Fruit fly (Drosophila melanogaster) Kc167 (cell line): ENCODE data around the gene RpL13.

ENCODE experiments used
- Myc ChIP-seq: fragments of >200 bp; optimal IDR thresholded peaks from 2 replicates; lab custom pipeline; 2017; ENCODE audit warnings: missing external identifiers
- Sin3A ChIP-seq: fragments of >200 bp; optimal IDR thresholded peaks from 2 replicates; lab custom pipeline; 2018; ENCODE audit warnings: missing external identifiers
- h ChIP-seq: fragments of >200 bp; optimal IDR thresholded peaks from 3 replicates; lab custom pipeline; 2018; ENCODE audit warnings: missing external identifiers
- insv ChIP-seq: fragments of >200 bp; optimal IDR thresholded peaks from 3 replicates; lab custom pipeline; 2018; ENCODE audit warnings: missing external identifiers
- psq ChIP-seq: fragments of >200 bp; optimal IDR thresholded peaks from 2 replicates; lab custom pipeline; 2017; ENCODE audit warnings: missing external identifiers
- ttk ChIP-seq: sonication (Bioruptor generic); optimal IDR thresholded peaks from 2 replicates; lab custom pipeline; 2017; ENCODE audit warnings: missing external identifiers

Gene RpL13

DNA sequence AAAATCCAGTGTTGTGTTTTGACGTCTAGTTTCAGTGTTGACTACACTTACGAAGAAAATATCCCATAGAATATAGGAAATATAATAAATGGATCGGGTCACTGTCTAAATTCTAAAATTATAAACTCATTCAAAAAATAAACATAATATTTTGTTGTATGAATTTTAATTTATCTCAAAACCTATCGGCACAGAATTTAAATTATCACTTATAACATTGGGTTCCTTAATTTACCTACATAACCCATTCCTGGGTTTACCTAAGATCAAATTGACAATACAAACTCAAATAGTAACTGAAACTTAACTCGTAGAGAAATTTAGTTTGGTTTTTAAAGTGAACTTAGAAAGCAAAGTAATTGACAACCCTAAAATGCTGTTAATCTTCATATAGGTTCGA lies 29.4 kb downstream of the RpL13 start:
- TF ChIP-seq psq (lab: Kevin White, UChicago) (no peak), insv (lab: Kevin White, UChicago) (no peak), h (lab: Kevin White, UChicago) (no peak), Myc (lab: Kevin White, UChicago) (no peak), Sin3A (lab: Kevin White, UChicago) (no peak), ttk (lab: Kevin White, UChicago) (no peak)

DNA sequence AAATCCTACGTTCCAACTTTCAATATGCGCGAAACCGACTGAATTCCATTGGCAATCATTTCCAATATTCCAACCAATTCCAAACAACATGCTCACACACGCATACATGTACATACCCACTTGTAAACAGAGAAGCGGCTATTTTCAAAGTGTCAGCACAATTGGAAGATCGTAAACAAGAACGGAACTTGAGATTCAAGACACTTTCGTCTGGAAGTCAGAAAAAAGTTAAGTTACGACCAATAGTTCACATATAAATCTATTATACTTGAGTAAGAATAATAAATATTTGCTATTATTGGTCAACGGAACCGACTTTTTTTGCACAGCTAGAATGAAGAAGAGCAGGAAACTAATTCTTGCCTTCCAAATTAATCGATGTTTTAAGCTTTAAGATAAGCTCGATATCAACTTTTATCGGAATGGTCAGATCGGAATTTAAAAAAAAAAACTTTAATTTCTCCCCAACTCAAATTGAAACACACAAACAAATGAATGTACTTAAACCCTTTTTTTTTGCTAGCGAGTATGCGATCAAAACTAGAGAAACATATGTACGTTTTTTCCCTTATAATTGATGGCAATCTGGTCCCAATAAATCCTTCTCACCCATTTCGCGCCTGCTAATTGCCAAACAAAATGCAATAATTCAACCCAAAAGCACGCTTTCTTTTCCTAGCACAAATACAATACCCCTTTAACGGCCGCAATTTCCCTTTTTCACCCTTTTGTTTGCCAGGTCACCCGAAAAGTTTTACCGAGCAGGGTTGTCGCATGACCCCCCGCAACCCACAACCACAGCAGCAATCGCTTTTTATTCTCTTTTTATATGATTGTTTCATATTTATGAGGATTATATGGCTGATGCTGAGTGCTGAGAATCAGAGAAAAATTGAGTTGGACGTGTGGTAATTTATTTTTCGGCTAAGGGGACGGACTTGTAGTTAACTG lies 35.6 kb downstream of the RpL13 start, which contains the start of the genes CG31875 and SoYb:
CG31875 (minus strand) TSS at position 329 of the 951 bp plus-strand sequence.
SoYb (minus strand) TSS at position 329 of the 951 bp plus-strand sequence.
- TF ChIP-seq Myc (lab: Kevin White, UChicago) = no peak
- no peak for TF ChIP-seq h (lab: Kevin White, UChicago)

DNA sequence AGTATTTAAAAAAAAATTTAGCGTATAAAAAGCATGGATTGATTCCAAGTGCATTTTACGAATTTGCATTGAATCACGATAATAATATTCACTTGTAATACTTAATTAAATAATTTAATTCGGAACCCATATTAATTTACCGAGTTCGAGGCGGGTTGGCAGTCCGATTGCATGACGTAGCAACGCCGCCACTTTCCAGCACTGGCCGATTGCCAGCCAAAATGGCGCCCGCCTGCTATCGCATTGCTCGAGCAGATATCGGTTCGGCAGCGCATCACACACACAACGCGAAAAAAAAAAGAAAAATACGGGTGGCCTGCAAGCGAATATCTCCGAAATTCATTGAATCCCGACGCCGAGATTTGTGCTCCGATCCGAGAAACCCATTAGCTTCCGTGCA lies 36.5 kb downstream of the RpL13 start, which contains the start of gene Ndf:
Ndf (plus strand) TSS at position 240 of the 400 bp plus-strand sequence.
- no peak for TF ChIP-seq insv (lab: Kevin White, UChicago)
- no peak for TF ChIP-seq Sin3A (lab: Kevin White, UChicago)
- no peak for TF ChIP-seq Myc (lab: Kevin White, UChicago)
- TF ChIP-seq h (lab: Kevin White, UChicago) = no peak
- no peak for TF ChIP-seq psq (lab: Kevin White, UChicago)
- no peak for TF ChIP-seq ttk (lab: Kevin White, UChicago)

DNA sequence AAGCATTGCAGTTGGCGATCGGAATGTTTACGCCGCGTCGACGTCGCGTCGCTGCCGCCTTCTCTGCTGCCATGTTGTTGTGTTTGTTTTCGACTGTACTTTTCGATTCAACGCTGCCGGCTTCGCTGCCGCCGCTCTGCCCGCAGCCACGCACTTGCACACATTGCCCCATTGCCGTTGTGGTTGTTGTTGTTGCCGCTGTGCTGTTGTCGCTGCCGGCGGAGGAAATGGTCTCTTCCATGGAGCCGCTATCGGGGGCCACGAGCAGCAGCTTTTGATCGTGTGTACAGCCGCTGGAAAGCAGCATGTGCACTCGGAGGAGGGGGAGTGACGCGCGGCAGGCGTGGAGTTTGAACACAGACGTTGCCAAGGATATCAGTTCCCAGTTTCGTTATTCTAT lies 37.5 kb downstream of the RpL13 start:
- TF ChIP-seq Myc (lab: Kevin White, UChicago) (no peak), ttk (lab: Kevin White, UChicago) (no peak), insv (lab: Kevin White, UChicago) (no peak), h (lab: Kevin White, UChicago) (no peak), Sin3A (lab: Kevin White, UChicago) (no peak), psq (lab: Kevin White, UChicago) (no peak)

dm6 chr2L:10009293-10009695 lies 42.2 kb downstream of the RpL13 start, which contains the start of gene Trp1:
Gene Trp1 (plus strand): TSS chr2L:10009381.
- TF ChIP-seq Myc (lab: Kevin White, UChicago) (no peak), insv (lab: Kevin White, UChicago) (no peak), psq (lab: Kevin White, UChicago) (no peak), Sin3A (lab: Kevin White, UChicago) (no peak), h (lab: Kevin White, UChicago) (no peak), ttk (lab: Kevin White, UChicago) (no peak)

dm6 chr2L:10009800-10010658 lies 42.9 kb downstream of the RpL13 start:
- TF ChIP-seq psq (lab: Kevin White, UChicago) (no peak), h (lab: Kevin White, UChicago) (no peak), Sin3A (lab: Kevin White, UChicago) (no peak), insv (lab: Kevin White, UChicago) (no peak), ttk (lab: Kevin White, UChicago) (no peak), Myc (lab: Kevin White, UChicago) (no peak)

- TF ChIP-seq psq (lab: Kevin White, UChicago) (no peak), insv (lab: Kevin White, UChicago) (no peak), Sin3A (lab: Kevin White, UChicago) (no peak), h (lab: Kevin White, UChicago) (no peak), ttk (lab: Kevin White, UChicago) (no peak), Myc (lab: Kevin White, UChicago) (no peak)
Observed at dm6 chr2L:10017363-10017762, 50.2 kb downstream of the RpL13 start, which contains the start of gene CG13131. Gene CG13131 (minus strand): TSS chr2L:10017463.
